Fruit fly (Drosophila melanogaster): Measurements from ENCODE around the gene Btnd.

Btnd gene

dm6 chrX:6259696-6260095 lies 40.6 kb upstream of the Btnd start:
- TF ChIP-seq br (GFP tag; optimal IDR thresholded peaks at IDR 0.05) (no peak), h (GFP tag; optimal IDR thresholded peaks at IDR 0.05) (no peak), dsf (GFP tag; optimal IDR thresholded peaks at IDR 0.05; ENCODE audit: borderline replicate concordance) (no peak), GATAd (GFP tag; optimal IDR thresholded peaks at IDR 0.05) (no peak), CrebA (GFP tag; optimal IDR thresholded peaks at IDR 0.05; ENCODE audit: borderline replicate concordance) (no peak), sv (GFP tag; optimal IDR thresholded peaks at IDR 0.05) (no peak), brk (GFP tag; optimal IDR thresholded peaks at IDR 0.05) (no peak), N (GFP tag; optimal IDR thresholded peaks at IDR 0.05) (no peak)

DNA sequence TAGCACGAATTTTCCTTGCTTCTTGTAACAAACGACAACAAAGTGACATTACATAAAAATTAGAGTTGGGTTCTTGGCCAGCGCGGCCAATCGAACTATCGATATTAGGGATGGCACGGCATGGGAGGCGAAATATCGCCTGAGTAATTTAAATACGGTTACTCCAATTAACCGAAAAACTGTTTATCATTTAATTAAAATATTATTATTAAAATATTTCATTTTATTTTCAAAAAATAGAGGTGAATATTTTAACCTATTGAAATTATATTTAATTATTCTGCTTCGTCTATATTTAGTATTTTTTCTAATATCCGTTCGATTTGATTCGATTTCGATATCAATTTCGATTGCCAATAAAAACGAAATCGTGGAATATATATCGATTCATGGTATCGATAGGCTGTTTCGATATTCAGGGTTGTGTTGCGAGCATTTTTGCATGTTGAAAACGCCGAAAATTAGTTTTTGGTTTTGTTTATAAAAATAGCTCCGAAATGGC lies 36.3 kb upstream of the Btnd start, which contains the start of the genes Rbcn-3A and Spx:
Gene Rbcn-3A (minus strand): TSS at position 74 of the 502 bp plus-strand sequence.
Gene Spx (plus strand): TSS at position 409 of the 502 bp plus-strand sequence.
- TF ChIP-seq psq (GFP tag; optimal IDR thresholded peaks at IDR 0.05) = peak; percentile 37
- TF ChIP-seq Sp1 (GFP tag; optimal IDR thresholded peaks at IDR 0.05) = peak; percentile 44
- TF ChIP-seq Jra (GFP tag; optimal IDR thresholded peaks at IDR 0.05) = peak; percentile 56
- peak in 1 of 2 experiments; percentile 42 for TF ChIP-seq foxo (GFP tag; optimal IDR thresholded peaks at IDR 0.05)
- TF ChIP-seq OdsH (GFP tag; optimal IDR thresholded peaks at IDR 0.05) = peak; percentile 23
- TF ChIP-seq fru (GFP tag; optimal IDR thresholded peaks at IDR 0.05) = peak; percentile 30
- TF ChIP-seq Rel (GFP tag; optimal IDR thresholded peaks at IDR 0.05) = no peak
- TF ChIP-seq Rel (tag; optimal IDR thresholded peaks at IDR 0.05) = no peak
- TF ChIP-seq HLH106 (tag; optimal IDR thresholded peaks at IDR 0.05) = peak; percentile 32
- peak; percentile 11 for TF ChIP-seq sv (GFP tag; optimal IDR thresholded peaks at IDR 0.05)
- peak; percentile 8 for TF ChIP-seq woc (GFP tag; optimal IDR thresholded peaks at IDR 0.05)
- no peak for TF ChIP-seq Hr83 (GFP tag; optimal IDR thresholded peaks at IDR 0.05; ENCODE audit: poor library complexity, severe bottlenecking)
- TF ChIP-seq dl (GFP tag; optimal IDR thresholded peaks at IDR 0.05; ENCODE audit: insufficient read depth in 1 of 2, partially characterized antibody in 2 of 2) = no peak

DNA sequence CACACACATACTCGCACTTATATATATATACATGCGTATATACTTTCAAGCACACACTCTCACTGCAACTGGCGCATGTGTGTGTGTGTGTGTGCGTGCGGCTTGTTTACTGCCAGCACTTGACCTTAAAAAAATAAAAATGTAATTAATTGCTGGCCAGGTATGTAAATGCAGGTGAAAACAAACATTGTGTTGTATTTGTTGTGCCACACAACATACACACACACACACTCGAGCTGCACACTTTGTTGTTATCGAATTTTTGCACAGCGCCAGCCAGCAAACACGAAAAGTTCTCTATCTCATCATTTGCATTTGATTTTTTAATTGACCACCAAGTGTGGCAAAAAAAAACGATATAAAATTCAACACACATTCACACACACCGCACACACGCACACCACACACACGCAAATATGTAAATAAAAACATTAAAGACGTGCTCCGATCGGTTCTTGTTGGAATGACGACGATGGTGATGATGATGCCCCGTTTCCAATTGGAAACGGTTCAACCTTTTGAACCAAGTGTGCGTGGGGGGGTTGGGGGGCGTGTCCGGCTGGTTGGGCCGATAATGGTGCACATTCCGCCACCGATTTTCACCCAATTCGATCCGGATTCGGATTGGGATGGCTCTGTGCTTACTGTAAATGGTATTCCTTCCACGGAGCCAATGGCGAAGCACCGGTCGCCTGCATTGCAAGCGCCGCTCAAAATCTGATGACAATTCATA lies 35.7 kb upstream of the Btnd start:
- TF ChIP-seq dl (GFP tag; optimal IDR thresholded peaks at IDR 0.05; ENCODE audit: insufficient read depth in 1 of 2, partially characterized antibody in 2 of 2) (no peak), CG32264 (GFP tag; optimal IDR thresholded peaks at IDR 0.05) (no peak), Dfd (GFP tag; optimal IDR thresholded peaks at IDR 0.05) (no peak), h (GFP tag; optimal IDR thresholded peaks at IDR 0.05) (no peak), CrebA (GFP tag; optimal IDR thresholded peaks at IDR 0.05; ENCODE audit: borderline replicate concordance) (no peak), Hr83 (GFP tag; optimal IDR thresholded peaks at IDR 0.05; ENCODE audit: poor library complexity, severe bottlenecking) (no peak), tai (GFP tag; optimal IDR thresholded peaks at IDR 0.05) (no peak)

dm6 chrX:6253701-6254100 lies 34.6 kb upstream of the Btnd start:
- no peak for TF ChIP-seq Jra (GFP tag; optimal IDR thresholded peaks at IDR 0.05)

- TF ChIP-seq Jra (GFP tag; optimal IDR thresholded peaks at IDR 0.05) (no peak), HLH106 (tag; optimal IDR thresholded peaks at IDR 0.05) (no peak), N (GFP tag; optimal IDR thresholded peaks at IDR 0.05) (no peak)
Observed at dm6 chrX:6252897-6253540, 33.9 kb upstream of the Btnd start.

DNA sequence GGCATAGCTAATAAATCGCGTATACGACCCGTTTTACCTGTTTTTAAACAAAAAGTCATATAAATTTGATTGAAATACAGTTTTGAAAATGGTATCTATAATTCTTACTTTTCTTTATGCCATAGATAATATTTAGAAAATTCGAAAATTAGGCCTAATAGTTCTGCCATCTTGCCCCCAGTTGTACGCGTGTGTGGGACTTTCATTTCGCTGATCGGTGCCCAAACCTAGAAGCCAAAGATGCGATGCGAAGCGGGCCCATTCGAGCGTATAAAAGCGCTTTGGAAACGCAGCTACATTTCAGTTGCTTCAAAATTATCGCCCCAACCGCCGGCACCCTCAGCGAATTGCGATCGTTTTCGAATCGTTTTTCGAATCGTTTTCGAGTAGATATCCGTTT lies 17.9 kb upstream of the Btnd start, which contains the start of gene CG14445:
Gene CG14445 (plus strand): TSS at position 301 of the 400 bp plus-strand sequence.
- TF ChIP-seq Hr83 (GFP tag; optimal IDR thresholded peaks at IDR 0.05; ENCODE audit: poor library complexity, severe bottlenecking) = no peak

dm6 chrX:6231764-6232163 lies 12.6 kb upstream of the Btnd start:
- TF ChIP-seq tai (GFP tag; optimal IDR thresholded peaks at IDR 0.05) (no peak), Dfd (GFP tag; optimal IDR thresholded peaks at IDR 0.05) (no peak), Myc (optimal IDR thresholded peaks at IDR 0.05) (no peak)

Data from whole organism, wandering third instar larva.